Worm (Caenorhabditis elegans): Measurements from ENCODE around the gene B0252.3.

Gene B0252.3

ce11 chrII:6884568-6884967 lies 23.0 kb downstream of the B0252.3 start:
- TF ChIP-seq ztf-11 (tag; optimal IDR thresholded peaks at IDR 0.05): no peak

ce11 chrII:6883716-6884115 lies 23.8 kb downstream of the B0252.3 start, which contains the start of gene pmp-1:
Gene pmp-1 (minus strand): TSS chrII:6883754.
- no peak for TF ChIP-seq nhr-237 (tag; optimal IDR thresholded peaks at IDR 0.05)
- TF ChIP-seq drap-1 (GFP tag; optimal IDR thresholded peaks at IDR 0.05): no peak
- TF ChIP-seq sptf-1 (tag; optimal IDR thresholded peaks at IDR 0.05): no peak
- TF ChIP-seq tbx-8 (GFP tag; optimal IDR thresholded peaks at IDR 0.05): no peak
- TF ChIP-seq mls-2 (tag; optimal IDR thresholded peaks at IDR 0.05): no peak
- no peak for TF ChIP-seq flh-1 (GFP tag; optimal IDR thresholded peaks at IDR 0.05)
- no peak for TF ChIP-seq elt-3 (tag; optimal IDR thresholded peaks at IDR 0.05)
- TF ChIP-seq nhr-12 (tag; optimal IDR thresholded peaks at IDR 0.05): no peak
- no peak for TF ChIP-seq lin-13 (tag; optimal IDR thresholded peaks at IDR 0.05)
- TF ChIP-seq pha-4 (tag; optimal IDR thresholded peaks at IDR 0.05): no peak
- TF ChIP-seq nhr-28 (tag; optimal IDR thresholded peaks at IDR 0.05): no peak
- no peak for TF ChIP-seq mep-1 (tag; optimal IDR thresholded peaks at IDR 0.05)

- TF ChIP-seq nhr-12 (tag; optimal IDR thresholded peaks at IDR 0.05) (no peak), cnd-1 (tag; optimal IDR thresholded peaks at IDR 0.05) (no peak), unc-120 (tag; optimal IDR thresholded peaks at IDR 0.05; ENCODE audit: poor library complexity, severe bottlenecking) (no peak), ceh-83 (GFP tag; optimal IDR thresholded peaks at IDR 0.05) (no peak), pha-4 (tag; optimal IDR thresholded peaks at IDR 0.05) (no peak), lin-32 (GFP tag; optimal IDR thresholded peaks at IDR 0.05) (no peak), zip-8 (tag; optimal IDR thresholded peaks at IDR 0.05) (no peak), flh-1 (GFP tag; optimal IDR thresholded peaks at IDR 0.05) (no peak), M03D4.4 (tag; optimal IDR thresholded peaks at IDR 0.05) (no peak), snpc-4 (tag; optimal IDR thresholded peaks at IDR 0.05) (no peak), ceh-39 (tag; optimal IDR thresholded peaks at IDR 0.05) (no peak), bed-3 (GFP tag; optimal IDR thresholded peaks at IDR 0.05) (no peak), mab-5 (tag; optimal IDR thresholded peaks at IDR 0.05) (no peak), elt-1 (tag; optimal IDR thresholded peaks at IDR 0.05; ENCODE audit: borderline replicate concordance, insufficient read depth) (no peak), ham-2 (GFP tag; optimal IDR thresholded peaks at IDR 0.05) (no peak), ces-1 (GFP tag; optimal IDR thresholded peaks at IDR 0.05) (no peak), unc-39 (tag; optimal IDR thresholded peaks at IDR 0.05) (no peak), tbx-8 (GFP tag; optimal IDR thresholded peaks at IDR 0.05) (no peak), sptf-1 (tag; optimal IDR thresholded peaks at IDR 0.05) (no peak)
Observed at ce11 chrII:6882335-6882734, 25.2 kb downstream of the B0252.3 start.

ce11 chrII:6880067-6880466 lies 27.5 kb downstream of the B0252.3 start, which contains the start of gene C44B7.7:
Gene C44B7.7 (minus strand): TSS chrII:6880167.
- TF ChIP-seq tbx-8 (GFP tag; optimal IDR thresholded peaks at IDR 0.05) (no peak), nhr-237 (tag; optimal IDR thresholded peaks at IDR 0.05) (no peak), ham-2 (GFP tag; optimal IDR thresholded peaks at IDR 0.05) (no peak), lin-13 (tag; optimal IDR thresholded peaks at IDR 0.05) (no peak), ceh-39 (tag; optimal IDR thresholded peaks at IDR 0.05) (no peak)

- TF ChIP-seq mls-2 (tag; optimal IDR thresholded peaks at IDR 0.05): no peak
- no peak for TF ChIP-seq snpc-4 (tag; optimal IDR thresholded peaks at IDR 0.05)
- TF ChIP-seq nhr-2 (tag; optimal IDR thresholded peaks at IDR 0.05): no peak
- TF ChIP-seq nhr-12 (tag; optimal IDR thresholded peaks at IDR 0.05): no peak
- TF ChIP-seq lin-13 (tag; optimal IDR thresholded peaks at IDR 0.05): no peak
- TF ChIP-seq M03D4.4 (tag; optimal IDR thresholded peaks at IDR 0.05): no peak
- TF ChIP-seq cnd-1 (tag; optimal IDR thresholded peaks at IDR 0.05): no peak
- TF ChIP-seq lsy-2 (tag; optimal IDR thresholded peaks at IDR 0.05): no peak
- TF ChIP-seq lin-32 (GFP tag; optimal IDR thresholded peaks at IDR 0.05): no peak
- TF ChIP-seq flh-1 (GFP tag; optimal IDR thresholded peaks at IDR 0.05): no peak
- no peak for TF ChIP-seq blmp-1 (tag; optimal IDR thresholded peaks at IDR 0.05)
- no peak for TF ChIP-seq ztf-11 (tag; optimal IDR thresholded peaks at IDR 0.05)
Observed at ce11 chrII:6877881-6878280, 29.7 kb downstream of the B0252.3 start.

- no peak for TF ChIP-seq unc-120 (tag; optimal IDR thresholded peaks at IDR 0.05; ENCODE audit: poor library complexity, severe bottlenecking)
- TF ChIP-seq hlh-1 (tag; optimal IDR thresholded peaks at IDR 0.05): no peak
- no peak for TF ChIP-seq nhr-12 (tag; optimal IDR thresholded peaks at IDR 0.05)
- TF ChIP-seq ceh-43 (GFP tag; optimal IDR thresholded peaks at IDR 0.05): no peak
- no peak for TF ChIP-seq cnd-1 (tag; optimal IDR thresholded peaks at IDR 0.05)
- TF ChIP-seq ceh-39 (tag; optimal IDR thresholded peaks at IDR 0.05): no peak
- no peak for TF ChIP-seq mab-5 (tag; optimal IDR thresholded peaks at IDR 0.05)
- no peak for TF ChIP-seq drap-1 (GFP tag; optimal IDR thresholded peaks at IDR 0.05)
- TF ChIP-seq lin-13 (tag; optimal IDR thresholded peaks at IDR 0.05): no peak
- TF ChIP-seq mep-1 (tag; optimal IDR thresholded peaks at IDR 0.05): no peak
- no peak for TF ChIP-seq blmp-1 (tag; optimal IDR thresholded peaks at IDR 0.05)
- TF ChIP-seq pha-4 (tag; optimal IDR thresholded peaks at IDR 0.05): no peak
- no peak for TF ChIP-seq bed-3 (GFP tag; optimal IDR thresholded peaks at IDR 0.05)
- no peak for TF ChIP-seq M03D4.4 (tag; optimal IDR thresholded peaks at IDR 0.05)
- no peak for TF ChIP-seq lsy-2 (tag; optimal IDR thresholded peaks at IDR 0.05)
- TF ChIP-seq nhr-28 (tag; optimal IDR thresholded peaks at IDR 0.05): no peak
- TF ChIP-seq ztf-11 (tag; optimal IDR thresholded peaks at IDR 0.05): no peak
- no peak for TF ChIP-seq mls-2 (tag; optimal IDR thresholded peaks at IDR 0.05)
- no peak for TF ChIP-seq elt-1 (tag; optimal IDR thresholded peaks at IDR 0.05; ENCODE audit: borderline replicate concordance, insufficient read depth)
- no peak for TF ChIP-seq flh-1 (GFP tag; optimal IDR thresholded peaks at IDR 0.05)
Observed at ce11 chrII:6876957-6877356, 30.6 kb downstream of the B0252.3 start, which contains the start of gene slc-36.5. Gene slc-36.5 (minus strand): TSS chrII:6877057.

All from whole organism, mixed stage, embryonic.